Worm (Caenorhabditis elegans): Measurements from ENCODE around the gene F41G3.10.

The F41G3.10 gene

ce11 chrII:6733718-6734117, 15.6 kb downstream of the F41G3.10 start, which contains the start of gene T14B4.9:
T14B4.9 (minus strand) TSS chrII:6733818.
- no peak for TF ChIP-seq nhr-76 (tag; optimal IDR thresholded peaks at IDR 0.05)
- no peak for TF ChIP-seq hmg-11 (tag; optimal IDR thresholded peaks at IDR 0.05)

DNA sequence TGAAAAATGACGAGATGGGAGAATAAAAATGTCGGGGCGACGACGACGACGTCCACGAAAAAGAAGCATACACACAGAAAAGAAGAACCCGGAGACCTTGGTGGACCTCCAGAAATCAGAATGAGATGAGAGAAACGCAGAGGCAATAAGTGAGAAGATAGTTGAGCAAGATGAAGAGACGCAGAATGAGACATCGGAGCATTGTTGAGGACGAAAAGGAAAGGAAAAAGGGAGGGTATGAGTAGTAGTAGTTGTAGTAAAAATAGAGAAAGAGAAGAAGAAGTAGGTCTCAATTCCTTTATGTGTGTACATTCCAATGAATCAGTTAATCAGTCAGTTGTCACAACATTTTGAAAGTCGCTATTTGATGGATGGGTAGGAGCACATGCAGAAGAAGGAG, 20.0 kb downstream of the F41G3.10 start, which contains the start of gene T14B4.8:
Gene T14B4.8 (minus strand): TSS at position 60 of the 400 bp plus-strand sequence.
- TF ChIP-seq nfya-1 (tag; optimal IDR thresholded peaks at IDR 0.05; ENCODE audit: insufficient read depth) (peak; percentile 46), elt-1 (tag; optimal IDR thresholded peaks at IDR 0.05) (no peak), hmg-11 (tag; optimal IDR thresholded peaks at IDR 0.05) (peak; percentile 21)

DNA sequence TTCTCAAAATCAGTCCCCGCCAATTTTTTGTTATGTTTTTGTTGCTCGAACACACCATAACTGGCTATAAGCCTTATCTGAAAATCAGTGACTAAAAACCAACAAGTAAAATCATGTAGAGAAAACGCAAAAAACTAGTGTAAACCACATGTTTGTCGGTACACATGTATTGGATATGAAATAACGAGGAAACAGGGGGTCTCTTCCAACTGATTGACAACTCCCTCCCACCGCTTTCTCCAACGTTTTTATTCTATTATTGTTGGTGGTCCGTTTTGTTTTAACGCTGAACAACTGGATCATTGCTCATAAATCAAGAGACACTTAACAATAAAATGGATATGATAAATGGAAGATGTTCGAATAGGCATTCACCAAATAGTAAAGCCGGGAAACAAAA, 22.5 kb downstream of the F41G3.10 start:
- peak; percentile 40 for TF ChIP-seq egl-5 (tag; optimal IDR thresholded peaks at IDR 0.05)
- no peak for TF ChIP-seq fos-1 (tag; optimal IDR thresholded peaks at IDR 0.05)

DNA sequence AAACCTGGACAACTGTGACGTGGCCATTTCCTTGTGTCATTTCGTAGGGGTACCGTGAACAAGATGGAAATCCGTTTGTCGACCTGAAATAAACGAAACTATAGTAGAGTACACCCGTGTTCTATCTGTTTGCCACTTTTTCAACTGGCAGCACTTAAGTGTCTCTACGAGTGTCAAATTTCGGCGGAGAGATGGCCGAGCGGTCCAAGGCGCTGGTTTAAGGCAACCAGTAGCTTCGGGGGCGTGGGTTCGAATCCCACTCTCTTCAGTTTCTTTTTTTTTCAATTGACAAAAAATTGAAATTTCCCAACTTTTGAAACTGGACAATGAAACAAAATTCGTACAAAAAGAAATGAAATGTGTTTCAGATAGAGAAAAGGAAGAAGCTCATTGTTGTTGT, 27.7 kb downstream of the F41G3.10 start:
- TF ChIP-seq nfya-1 (tag; optimal IDR thresholded peaks at IDR 0.05; ENCODE audit: insufficient read depth) (peak; percentile 48), fkh-10 (GFP tag; optimal IDR thresholded peaks at IDR 0.05) (no peak), ceh-16 (tag; optimal IDR thresholded peaks at IDR 0.05) (no peak), mdl-1 (tag; optimal IDR thresholded peaks at IDR 0.05) (no peak), unc-39 (tag; optimal IDR thresholded peaks at IDR 0.05) (no peak), ama-1 (optimal IDR thresholded peaks at IDR 0.05) (no peak), ceh-82 (tag; optimal IDR thresholded peaks at IDR 0.05) (no peak), sea-2 (GFP tag; optimal IDR thresholded peaks at IDR 0.05) (no peak), nhr-25 (tag; optimal IDR thresholded peaks at IDR 0.05) (no peak), lin-39 (tag; optimal IDR thresholded peaks at IDR 0.05) (peak; percentile 14), nhr-23 (tag; optimal IDR thresholded peaks at IDR 0.05) (no peak), nhr-77 (tag; optimal IDR thresholded peaks at IDR 0.05) (no peak), egl-27 (tag; optimal IDR thresholded peaks at IDR 0.05) (no peak), fos-1 (tag; optimal IDR thresholded peaks at IDR 0.05) (no peak), lsy-12 (tag; optimal IDR thresholded peaks at IDR 0.05) (peak; percentile 36), egl-5 (tag; optimal IDR thresholded peaks at IDR 0.05) (no peak), nhr-43 (tag; optimal IDR thresholded peaks at IDR 0.05; ENCODE audit: poor library complexity, severe bottlenecking) (no peak), nhr-11 (tag; optimal IDR thresholded peaks at IDR 0.05) (no peak), pha-4 (tag; optimal IDR thresholded peaks at IDR 0.05) (peak; percentile 44), hmg-11 (tag; optimal IDR thresholded peaks at IDR 0.05) (peak; percentile 38), nhr-67 (tag; optimal IDR thresholded peaks at IDR 0.05) (no peak), skn-1 (tag; optimal IDR thresholded peaks at IDR 0.05) (no peak)

- TF ChIP-seq nhr-77 (tag; optimal IDR thresholded peaks at IDR 0.05) = no peak
- no peak for TF ChIP-seq ama-1 (optimal IDR thresholded peaks at IDR 0.05)
- peak; percentile 60 for TF ChIP-seq elt-2 (tag; optimal IDR thresholded peaks at IDR 0.05)
Observed at ce11 chrII:6718221-6718620, 31.1 kb downstream of the F41G3.10 start, which contains the start of gene tsp-10. tsp-10 (plus strand) TSS chrII:6718586.

- no peak for TF ChIP-seq skn-1 (tag; optimal IDR thresholded peaks at IDR 0.05)
- no peak for TF ChIP-seq ceh-28 (tag; optimal IDR thresholded peaks at IDR 0.05)
- TF ChIP-seq ceh-82 (tag; optimal IDR thresholded peaks at IDR 0.05) = no peak
- TF ChIP-seq lsy-12 (tag; optimal IDR thresholded peaks at IDR 0.05) = no peak
- TF ChIP-seq nhr-28 (tag; optimal IDR thresholded peaks at IDR 0.05) = no peak
- no peak for TF ChIP-seq pqm-1 (tag; optimal IDR thresholded peaks at IDR 0.05)
- TF ChIP-seq fkh-10 (GFP tag; optimal IDR thresholded peaks at IDR 0.05) = no peak
- TF ChIP-seq eor-1 (tag; optimal IDR thresholded peaks at IDR 0.05) = peak in 1 of 2 experiments; percentile 11
- TF ChIP-seq nhr-43 (tag; optimal IDR thresholded peaks at IDR 0.05; ENCODE audit: poor library complexity, severe bottlenecking) = no peak
- TF ChIP-seq unc-62 (GFP tag; optimal IDR thresholded peaks at IDR 0.05) = no peak
- peak; percentile 64 for TF ChIP-seq nhr-23 (tag; optimal IDR thresholded peaks at IDR 0.05)
- no peak for TF ChIP-seq unc-39 (tag; optimal IDR thresholded peaks at IDR 0.05)
- no peak for TF ChIP-seq elt-1 (tag; optimal IDR thresholded peaks at IDR 0.05)
- no peak for TF ChIP-seq nhr-77 (tag; optimal IDR thresholded peaks at IDR 0.05)
- no peak for TF ChIP-seq mdl-1 (tag; optimal IDR thresholded peaks at IDR 0.05)
- peak; percentile 38 for TF ChIP-seq nhr-25 (tag; optimal IDR thresholded peaks at IDR 0.05)
- TF ChIP-seq lin-39 (tag; optimal IDR thresholded peaks at IDR 0.05) = no peak
Observed at ce11 chrII:6716638-6717037, 32.7 kb downstream of the F41G3.10 start, which contains the start of the genes T14B4.5 and T14B4.20. T14B4.5 (plus strand) TSS chrII:6716863. T14B4.20 (plus strand) TSS chrII:6716901.

Measured in whole organism, L3 larva.